Fruit fly (Drosophila melanogaster) whole organism, embryonic: ENCODE results near the gene Ak3.

Experiments
- Aef1 ChIP-seq: fragments of 200-800 bp; sonication (Bioruptor generic); IDR thresholded peaks from 3 replicates; pipeline ENCODE4 v1.3.6; 2022; ENCODE audit warnings: missing biosample characterization, missing genetic modification characterization
- Atf3 ChIP-seq: fragments of 200-800 bp; sonication (Bioruptor generic); optimal IDR thresholded peaks from 3 replicates; lab custom pipeline; 2016; ENCODE audit warnings: missing biosample characterization, missing genetic modification characterization
- BEAF-32 ChIP-seq: fragments of 200-800 bp; sonication (Bioruptor generic); optimal IDR thresholded peaks from 3 replicates; lab custom pipeline; 2017; ENCODE audit warnings: missing biosample characterization, missing genetic modification characterization, mild to moderate bottlenecking, moderate library complexity, missing genetic modification reagents
- Bgb ChIP-seq: fragments of 200-800 bp; sonication (Bioruptor generic); IDR thresholded peaks from 2 replicates; pipeline ENCODE4 v1.3.6; 2022; ENCODE audit warnings: missing biosample characterization, missing genetic modification characterization; ENCODE audit not compliant: partially characterized antibody
- CG12769 ChIP-seq: fragments of 200-800 bp; sonication (Bioruptor generic); optimal IDR thresholded peaks from 2 replicates; lab custom pipeline; 2019; ENCODE audit warnings: missing biosample characterization, mild to moderate bottlenecking, missing genetic modification characterization, moderate library complexity
- CG13287 ChIP-seq: fragments of 200-800 bp; sonication (Bioruptor generic); IDR thresholded peaks from 2 replicates; pipeline ENCODE4 v1.3.6; 2022; ENCODE audit warnings: missing biosample characterization, missing genetic modification characterization; ENCODE audit not compliant: partially characterized antibody
- CG14441 ChIP-seq: fragments of 200-800 bp; sonication (Bioruptor generic); IDR thresholded peaks from 2 replicates; pipeline ENCODE4 v1.3.6; 2022; ENCODE audit warnings: missing biosample characterization, missing genetic modification characterization
- CG15514 ChIP-seq: fragments of 200-800 bp; sonication (Bioruptor generic); optimal IDR thresholded peaks from 3 replicates; lab custom pipeline; 2017; ENCODE audit warnings: missing biosample characterization, missing genetic modification characterization, mild to moderate bottlenecking, moderate library complexity, missing genetic modification reagents
- CG34224 ChIP-seq: fragments of 200-800 bp; sonication (Bioruptor generic); IDR thresholded peaks from 3 replicates; pipeline ENCODE4 v1.3.6; 2022; ENCODE audit warnings: missing biosample characterization, missing genetic modification characterization; ENCODE audit not compliant: partially characterized antibody
- CG34422 ChIP-seq: fragments of 200-800 bp; sonication (Bioruptor generic); IDR thresholded peaks from 3 replicates; pipeline ENCODE4 v1.3.6; 2022; ENCODE audit warnings: missing biosample characterization, missing genetic modification characterization
- CG4360 ChIP-seq: fragments of 200-800 bp; sonication (Bioruptor generic); IDR thresholded peaks from 2 replicates; pipeline ENCODE4 v1.3.6; 2022; ENCODE audit warnings: missing biosample characterization, missing genetic modification characterization
- CG4404 ChIP-seq: fragments of 200-800 bp; sonication (Bioruptor generic); IDR thresholded peaks from 2 replicates; pipeline ENCODE4 v1.3.6; 2022; ENCODE audit warnings: missing biosample characterization, missing genetic modification characterization
- CG6254 ChIP-seq: fragments of 200-800 bp; sonication (Bioruptor generic); optimal IDR thresholded peaks from 3 replicates; lab custom pipeline; 2017; ENCODE audit warnings: mild to moderate bottlenecking, missing biosample characterization, missing genetic modification reagents, missing genetic modification characterization
- CG6791 ChIP-seq: fragments of 200-800 bp; sonication (Bioruptor generic); IDR thresholded peaks from 3 replicates; pipeline ENCODE4 v1.3.6; 2022; ENCODE audit warnings: missing biosample characterization, missing genetic modification characterization; ENCODE audit not compliant: partially characterized antibody
- CG9797 ChIP-seq: fragments of 200-800 bp; sonication (Bioruptor generic); optimal IDR thresholded peaks from 3 replicates; lab custom pipeline; 2018; ENCODE audit warnings: missing biosample characterization, mild to moderate bottlenecking, missing genetic modification characterization
- CHES-1-like ChIP-seq: fragments of 200-800 bp; sonication (Bioruptor generic); optimal IDR thresholded peaks from 2 replicates; lab custom pipeline; 2016; ENCODE audit warnings: missing biosample characterization, missing genetic modification characterization
- CTCF ChIP-seq: fragments of 200-800 bp; sonication (Bioruptor generic); optimal IDR thresholded peaks from 2 replicates; lab custom pipeline; 2017; ENCODE audit warnings: missing biosample characterization, mild to moderate bottlenecking, missing genetic modification characterization, moderate library complexity
- Chrac-16 ChIP-seq: fragments of 200-800 bp; sonication (Bioruptor generic); optimal IDR thresholded peaks from 3 replicates; lab custom pipeline; 2016; ENCODE audit warnings: missing biosample characterization, missing genetic modification characterization
- Dll ChIP-seq: fragments of 200-800 bp; sonication (Bioruptor generic); IDR thresholded peaks from 4 replicates; pipeline ENCODE4 v1.3.6; 2022; ENCODE audit warnings: missing biosample characterization, missing genetic modification characterization; ENCODE audit not compliant: partially characterized antibody
- Dref ChIP-seq: fragments of 200-800 bp; sonication (Bioruptor generic); IDR thresholded peaks from 2 replicates; pipeline ENCODE4 v1.3.6; 2022; ENCODE audit warnings: missing biosample characterization, missing genetic modification characterization
- E2f2 ChIP-seq: fragments of 200-800 bp; sonication (Bioruptor generic); IDR thresholded peaks from 2 replicates; pipeline ENCODE4 v1.3.6; 2022; ENCODE audit warnings: missing biosample characterization, missing genetic modification characterization
- Fer1 ChIP-seq: fragments of 200-800 bp; sonication (Bioruptor generic); optimal IDR thresholded peaks from 2 replicates; lab custom pipeline; 2017; ENCODE audit warnings: missing biosample characterization, mild to moderate bottlenecking, missing genetic modification characterization
- HLH4C ChIP-seq: fragments of 200-800 bp; sonication (Bioruptor generic); IDR thresholded peaks from 3 replicates; pipeline ENCODE4 v1.3.6; 2022; ENCODE audit warnings: missing biosample characterization, missing genetic modification characterization; ENCODE audit not compliant: partially characterized antibody
- Myb ChIP-seq: fragments of 200-800 bp; sonication (Bioruptor generic); optimal IDR thresholded peaks from 2 replicates; lab custom pipeline; 2016; ENCODE audit warnings: missing biosample characterization, missing genetic modification characterization
- Optix ChIP-seq: fragments of 200-800 bp; sonication (Bioruptor generic); IDR thresholded peaks from 3 replicates; pipeline ENCODE4 v1.3.6; 2022; ENCODE audit warnings: missing biosample characterization, missing genetic modification characterization
- Pdp1 ChIP-seq, 2 experiments: fragments of 200-800 bp; sonication (Bioruptor generic); optimal IDR thresholded peaks; 3 replicates each; lab custom pipeline; 2016; ENCODE audit warnings: missing biosample characterization in 2 of 2, missing genetic modification characterization in 2 of 2, mild to moderate bottlenecking in 1 of 2, moderate library complexity in 1 of 2
- Scr ChIP-seq: fragments of 200-800 bp; sonication (Bioruptor generic); IDR thresholded peaks from 2 replicates; pipeline ENCODE4 v1.3.6; 2022; ENCODE audit warnings: missing biosample characterization, missing genetic modification characterization; ENCODE audit not compliant: partially characterized antibody
- Trl ChIP-seq, 3 experiments: fragments of >200 bp in 2 of 3; fragments of 200-800 bp in 1 of 3; sonication (Bioruptor generic) in 1 of 3; optimal IDR thresholded peaks; 2 replicates in 1 of 3; 3 replicates in 2 of 3; lab custom pipeline; 2016 to 2017; ENCODE audit warnings: missing biosample characterization in 1 of 3, missing genetic modification characterization in 1 of 3
- abd-A ChIP-seq: fragments of 200-800 bp; sonication (Bioruptor generic); optimal IDR thresholded peaks from 3 replicates; lab custom pipeline; 2019; ENCODE audit warnings: missing biosample characterization, mild to moderate bottlenecking, missing genetic modification characterization, moderate library complexity
- crol ChIP-seq: fragments of 200-800 bp; sonication (Bioruptor generic); IDR thresholded peaks from 2 replicates; pipeline ENCODE4 v1.3.6; 2022; ENCODE audit warnings: missing biosample characterization, missing genetic modification characterization
- crp ChIP-seq, 2 experiments: fragments of 200-800 bp; sonication (Bioruptor generic); optimal IDR thresholded peaks; 2 replicates in 1 of 2; 3 replicates in 1 of 2; lab custom pipeline; 2017; ENCODE audit warnings: missing biosample characterization in 2 of 2, missing genetic modification characterization in 2 of 2, mild to moderate bottlenecking in 1 of 2, moderate library complexity in 1 of 2
- gfzf ChIP-seq: fragments of 200-800 bp; sonication (Bioruptor generic); optimal IDR thresholded peaks from 2 replicates; lab custom pipeline; 2016; ENCODE audit warnings: missing biosample characterization, mild to moderate bottlenecking, missing genetic modification characterization, moderate library complexity
- her ChIP-seq: fragments of 200-800 bp; sonication (Bioruptor generic); optimal IDR thresholded peaks from 2 replicates; lab custom pipeline; 2016; ENCODE audit warnings: missing biosample characterization, missing genetic modification characterization
- inv ChIP-seq: fragments of 200-800 bp; sonication (Bioruptor generic); IDR thresholded peaks from 2 replicates; pipeline ENCODE4 v1.3.6; 2022; ENCODE audit warnings: missing biosample characterization, missing genetic modification characterization; ENCODE audit not compliant: partially characterized antibody
- jumu ChIP-seq: fragments of 200-800 bp; sonication (Bioruptor generic); optimal IDR thresholded peaks from 3 replicates; lab custom pipeline; 2016; ENCODE audit warnings: missing biosample characterization, missing genetic modification characterization
- maf-S ChIP-seq: fragments of 200-800 bp; sonication (Bioruptor generic); optimal IDR thresholded peaks from 2 replicates; lab custom pipeline; 2016; ENCODE audit warnings: missing biosample characterization, missing genetic modification characterization
- nerfin-1 ChIP-seq: fragments of 200-800 bp; sonication (Bioruptor generic); optimal IDR thresholded peaks from 3 replicates; lab custom pipeline; 2019; ENCODE audit warnings: missing biosample characterization, mild to moderate bottlenecking, missing genetic modification characterization, moderate library complexity
- row ChIP-seq: fragments of 200-800 bp; sonication (Bioruptor generic); IDR thresholded peaks from 3 replicates; pipeline ENCODE4 v1.3.6; 2022; ENCODE audit warnings: missing biosample characterization, missing genetic modification characterization
- seq ChIP-seq: fragments of 200-800 bp; sonication (Bioruptor generic); IDR thresholded peaks from 2 replicates; pipeline ENCODE4 v1.3.6; 2022; ENCODE audit warnings: missing biosample characterization, missing genetic modification characterization
- sna ChIP-seq: fragments of 200-800 bp; sonication (Bioruptor generic); IDR thresholded peaks from 2 replicates; pipeline ENCODE4 v1.3.6; 2022; ENCODE audit warnings: missing biosample characterization, missing genetic modification characterization; ENCODE audit not compliant: partially characterized antibody
- tna ChIP-seq: fragments of 200-800 bp; sonication (Bioruptor generic); IDR thresholded peaks from 2 replicates; pipeline ENCODE4 v1.3.6; 2022; ENCODE audit warnings: missing biosample characterization, missing genetic modification characterization; ENCODE audit not compliant: partially characterized antibody
- trem ChIP-seq: fragments of 200-800 bp; optimal IDR thresholded peaks from 3 replicates; lab custom pipeline; 2019; ENCODE audit warnings: missing biosample characterization, mild to moderate bottlenecking, missing genetic modification characterization, moderate library complexity
- zf30C ChIP-seq: fragments of 200-800 bp; sonication (Bioruptor generic); optimal IDR thresholded peaks from 3 replicates; lab custom pipeline; 2018; ENCODE audit warnings: missing biosample characterization, mild to moderate bottlenecking, missing genetic modification characterization

The Ak3 gene

dm6 chr3R:10886462-10887315 is 2.7 kb downstream of the Ak3 start (continued):
- no peak for TF ChIP-seq zf30C (GFP tag; lab: Kevin White, UChicago)
- TF ChIP-seq, all 482 proteins: peak for 415

- TF ChIP-seq Scr (GFP tag; lab: Robert Waterston, UW) (peak; percentile 49), HLH4C (GFP tag; lab: Robert Waterston, UW) (peak; percentile 48; the same call in 1 of the 3 replicates), Dref (GFP tag; lab: Robert Waterston, UW) (peak; percentile 67), seq (GFP tag; lab: Robert Waterston, UW) (no peak), her (GFP tag; lab: Kevin White, UChicago) (no peak), E2f2 (GFP tag; lab: Robert Waterston, UW) (peak; percentile 81), CHES-1-like (no peak), CG12769 (tag; lab: Kevin White, UChicago) (no peak), CTCF (GFP tag; lab: Kevin White, UChicago) (peak; percentile 9), tna (GFP tag; lab: Robert Waterston, UW) (no peak), CG9797 (GFP tag; lab: Kevin White, UChicago) (peak; percentile 38), Dll (GFP tag; lab: Robert Waterston, UW) (peak; percentile 68; the same call in 3 of the 4 replicates), CG4404 (GFP tag; lab: Robert Waterston, UW) (no peak), crol (GFP tag; lab: Robert Waterston, UW) (peak; percentile 6; the same call in 1 of the 2 replicates), CG14441 (GFP tag; lab: Robert Waterston, UW) (0 out of 2 replicates have a peak, but pooled peaks have one; percentile 16), Chrac-16 (no peak), gfzf (peak; percentile 36), maf-S (GFP tag; lab: Kevin White, UChicago) (no peak), sna (GFP tag; lab: Robert Waterston, UW) (peak; percentile 51; the same call in 1 of the 2 replicates), Atf3 (GFP tag; lab: Kevin White, UChicago) (no peak), Fer1 (peak; percentile 10), nerfin-1 (tag; lab: Kevin White, UChicago) (peak; percentile 34), Aef1 (GFP tag; lab: Robert Waterston, UW) (peak; percentile 27; the same call in 1 of the 3 replicates), inv (GFP tag; lab: Robert Waterston, UW) (no peak), CG6791 (peak; percentile 66; the same call in 2 of the 3 replicates), jumu (no peak), CG6254 (no peak), abd-A (peak; percentile 46), CG15514 (GFP tag; lab: Kevin White, UChicago) (peak; percentile 44), crp (GFP tag; optimal IDR thresholded peaks at IDR 0.05; lab: Kevin White, UChicago) (peak; percentile 63 to 95), CG4360 (peak; percentile 73), BEAF-32 (peak; percentile 61), Pdp1 (GFP tag; optimal IDR thresholded peaks at IDR 0.05; lab: Kevin White, UChicago) (peak in 1 of 2 experiments; percentile 63), Optix (GFP tag; lab: Robert Waterston, UW) (0 out of 3 replicates have a peak, but pooled peaks have one; percentile 7), Bgb (GFP tag; lab: Robert Waterston, UW) (peak; percentile 30; the same call in 1 of the 2 replicates), trem (tag; lab: Kevin White, UChicago) (peak; percentile 64), CG34422 (GFP tag; lab: Robert Waterston, UW) (peak; percentile 59; the same call in 1 of the 3 replicates), CG34224 (peak; percentile 62; the same call in 1 of the 3 replicates), CG13287 (GFP tag; lab: Robert Waterston, UW) (peak; percentile 56), row (GFP tag; lab: Robert Waterston, UW) (peak; percentile 10; the same call in 1 of the 3 replicates), Myb (peak; percentile 86), Trl (optimal IDR thresholded peaks at IDR 0.05; lab: Kevin White, UChicago) (peak; percentile 53 to 61), Trl (GFP tag; optimal IDR thresholded peaks at IDR 0.05; lab: Kevin White, UChicago) (peak; percentile 19)
Observed at dm6 chr3R:10885422-10886081, 3.8 kb downstream of the Ak3 start, which contains the start of gene Leash. Gene Leash (plus strand): TSS chr3R:10885540.
